Fruit fly (Drosophila melanogaster): Measurements from ENCODE around the gene CG1421.

DNA sequence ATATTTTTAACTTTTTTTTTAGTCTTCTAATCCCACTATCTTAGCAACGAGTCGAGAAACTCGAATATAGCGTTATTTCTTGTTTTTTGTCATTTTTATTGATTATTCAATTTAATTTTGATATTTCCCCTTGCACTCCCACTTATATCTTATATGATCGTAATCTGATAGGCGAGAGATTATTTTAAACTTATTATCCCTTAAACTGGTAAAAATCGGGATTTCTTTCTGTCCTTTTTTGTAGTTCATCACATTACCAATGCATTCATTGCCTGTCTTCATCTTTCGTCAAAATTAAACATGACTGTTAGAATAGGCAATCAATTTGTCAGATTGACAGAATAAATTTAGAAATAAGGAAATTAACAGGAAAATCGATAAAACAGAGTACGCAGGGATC is at the start of gene CG1421:
- TF ChIP-seq psq (optimal IDR thresholded peaks at IDR 0.05), result no peak
- no peak for TF ChIP-seq usp (GFP tag; optimal IDR thresholded peaks at IDR 0.05)
- no peak for TF ChIP-seq EcR (GFP tag; optimal IDR thresholded peaks at IDR 0.05)
- no peak for TF ChIP-seq Dll (optimal IDR thresholded peaks at IDR 0.05)
